Worm (Caenorhabditis elegans): ENCODE results near the gene F59B2.9.

DNA sequence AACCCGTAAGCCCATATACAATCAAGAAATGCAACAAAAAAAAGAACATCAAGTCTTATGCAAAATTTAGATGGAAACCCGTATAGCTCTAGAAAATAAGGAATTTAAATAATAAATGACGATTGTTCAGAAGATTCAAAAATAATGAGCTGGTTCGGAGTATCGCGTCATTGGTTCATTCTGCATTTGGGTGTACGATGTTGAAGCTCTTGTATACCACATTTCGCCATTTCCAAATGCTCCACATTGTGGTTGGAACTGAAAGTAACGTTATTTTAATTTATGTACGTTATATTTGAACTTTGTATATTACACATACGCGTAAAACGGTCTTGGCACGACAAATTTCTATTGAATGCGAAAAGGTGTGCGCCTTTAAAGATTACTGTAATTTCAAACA, 48.1 kb upstream of the F59B2.9 start:
- TF ChIP-seq unc-130 (GFP tag; optimal IDR thresholded peaks at IDR 0.05) (peak; percentile 4), F49E8.2 (tag; optimal IDR thresholded peaks at IDR 0.05; ENCODE audit: insufficient read depth) (no peak), ccch-3 (GFP tag; optimal IDR thresholded peaks at IDR 0.05) (no peak), atf-7 (tag; optimal IDR thresholded peaks at IDR 0.05) (peak; percentile 75)

Data from whole organism, young adult.